Worm (Caenorhabditis elegans) whole organism, early embryonic: ENCODE measurements around the gene Y71H2B.5.

Experiments used
- ama-1 ChIP-seq: fragments of 150-350 bp; optimal IDR thresholded peaks from 2 replicates; lab custom pipeline; 2014
- flt-1 ChIP-seq: fragments of 200-800 bp; sonication (Bioruptor generic); IDR thresholded peaks from 2 replicates; pipeline ENCODE4 v1.3.6; 2022; ENCODE audit warnings: missing genetic modification characterization, missing compliant biosample characterization
- hmbx-1 ChIP-seq: sonication (generic microtip); optimal IDR thresholded peaks from 2 replicates; lab custom pipeline; 2016; ENCODE audit warnings: mild to moderate bottlenecking, missing genetic modification characterization, missing compliant biosample characterization
- hmg-4 ChIP-seq: fragments of 200-800 bp; sonication (Bioruptor generic); optimal IDR thresholded peaks from 2 replicates; lab custom pipeline; 2018; ENCODE audit warnings: mild to moderate bottlenecking, missing genetic modification characterization, missing compliant biosample characterization
- tbx-11 ChIP-seq: fragments of 200-800 bp; sonication (Bioruptor generic); IDR thresholded peaks from 2 replicates; pipeline ENCODE4 v1.3.6; 2022; ENCODE audit warnings: missing genetic modification characterization, missing compliant biosample characterization

DNA sequence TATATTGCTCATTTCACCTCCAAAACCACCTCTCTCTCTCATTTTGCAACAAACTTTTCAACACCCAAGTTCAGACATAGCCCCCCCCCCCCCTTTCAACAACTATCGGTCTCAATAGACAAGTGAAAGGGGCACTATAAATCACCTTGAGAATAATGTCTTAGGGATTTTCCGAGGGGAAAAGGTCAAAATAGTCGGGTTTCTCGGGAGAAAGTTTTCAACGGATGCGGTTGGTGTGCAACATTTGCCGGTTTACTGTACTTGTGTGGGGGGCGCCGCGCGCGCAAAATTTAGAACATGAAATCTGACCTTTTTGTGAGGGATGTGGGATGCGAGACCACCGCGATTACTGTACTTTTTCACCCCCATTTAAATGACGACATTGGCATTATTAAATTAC is 26.8 kb downstream of the Y71H2B.5 start:
- TF ChIP-seq flt-1 (no peak), tbx-11 (GFP tag; lab: Robert Waterston, UW) (no peak), hmg-4 (GFP tag; lab: Kevin White, UChicago) (no peak), ama-1 (lab: Kevin White, UChicago) (no peak), hmbx-1 (no peak)
